Worm (Caenorhabditis elegans) whole organism, midembryonic: ENCODE measurements around the gene C10A4.1.

Experiments
- T22C8.4 ChIP-seq: fragments of 200-800 bp; sonication (Bioruptor generic); IDR thresholded peaks from 2 replicates; pipeline ENCODE4 v1.3.6; 2022; ENCODE audit warnings: missing genetic modification characterization, missing compliant biosample characterization
- cog-1 ChIP-seq: sonication (generic microtip); optimal IDR thresholded peaks from 2 replicates; lab custom pipeline; 2016; ENCODE audit warnings: missing genetic modification characterization, missing compliant biosample characterization
- flt-1 ChIP-seq: fragments of 200-800 bp; sonication (Bioruptor generic); IDR thresholded peaks from 2 replicates; pipeline ENCODE4 v1.3.6; 2022; ENCODE audit warnings: missing genetic modification characterization, missing compliant biosample characterization
- klf-2 ChIP-seq: fragments of 200-800 bp; sonication (Bioruptor generic); conservative IDR thresholded peaks from 2 replicates; pipeline ENCODE4 v1.3.6; 2022; ENCODE audit warnings: missing genetic modification reagents, missing genetic modification characterization, missing compliant biosample characterization
- med-1 ChIP-seq: sonication (generic microtip); optimal IDR thresholded peaks from 2 replicates; lab custom pipeline; 2017; ENCODE audit warnings: missing genetic modification characterization, mild to moderate bottlenecking, missing compliant biosample characterization, antibody characterized with exemption, missing genetic modification reagents; ENCODE audit not compliant: insufficient read depth
- ref-1 ChIP-seq: fragments of 200-800 bp; sonication (Bioruptor generic); conservative IDR thresholded peaks from 2 replicates; pipeline ENCODE4 v1.3.6; 2022; ENCODE audit warnings: missing genetic modification reagents, missing genetic modification characterization, missing compliant biosample characterization
- tab-1 ChIP-seq: fragments of 200-800 bp; sonication (Bioruptor generic); IDR thresholded peaks from 2 replicates; pipeline ENCODE4 v1.3.6; 2022; ENCODE audit warnings: missing genetic modification characterization, missing compliant biosample characterization
- ztf-23 ChIP-seq: fragments of 200-800 bp; sonication (Bioruptor generic); IDR thresholded peaks from 2 replicates; pipeline ENCODE4 v1.3.6; 2022; ENCODE audit warnings: missing genetic modification reagents, missing genetic modification characterization, missing compliant biosample characterization
- ztf-29 ChIP-seq: fragments of 200-800 bp; sonication (Bioruptor generic); IDR thresholded peaks from 2 replicates; pipeline ENCODE4 v1.3.6; 2022; ENCODE audit warnings: missing genetic modification reagents, missing genetic modification characterization, missing compliant biosample characterization

C10A4.1 gene

ce11 chrX:7416082-7416481 is at the start of gene C10A4.1:
C10A4.1 (plus strand) TSS chrX:7416382.
- TF ChIP-seq med-1 (GFP tag; lab: Kevin White, UChicago) (no peak), klf-2 (GFP tag; lab: Robert Waterston, UW) (no peak), cog-1 (tag; lab: Kevin White, UChicago) (no peak), flt-1 (GFP tag; lab: Robert Waterston, UW) (no peak), T22C8.4 (GFP tag; lab: Robert Waterston, UW) (no peak), tab-1 (GFP tag; lab: Robert Waterston, UW) (no peak), ztf-29 (GFP tag; lab: Robert Waterston, UW) (no peak), ref-1 (GFP tag; lab: Robert Waterston, UW) (no peak), ztf-23 (GFP tag; lab: Robert Waterston, UW) (no peak)

- TF ChIP-seq T22C8.4 (GFP tag; lab: Robert Waterston, UW) (no peak), ref-1 (GFP tag; lab: Robert Waterston, UW) (no peak), cog-1 (tag; lab: Kevin White, UChicago) (no peak), klf-2 (GFP tag; lab: Robert Waterston, UW) (no peak), ztf-23 (GFP tag; lab: Robert Waterston, UW) (no peak), ztf-29 (GFP tag; lab: Robert Waterston, UW) (no peak), flt-1 (GFP tag; lab: Robert Waterston, UW) (no peak), tab-1 (GFP tag; lab: Robert Waterston, UW) (no peak), med-1 (GFP tag; lab: Kevin White, UChicago) (no peak)
These were observed 46.4 kb upstream of the C10A4.1 start for ce11 chrX:7369770-7370169.

- TF ChIP-seq ztf-23 (GFP tag; lab: Robert Waterston, UW) (no peak), flt-1 (GFP tag; lab: Robert Waterston, UW) (no peak), ztf-29 (GFP tag; lab: Robert Waterston, UW) (no peak)
These were observed 44.2 kb upstream of the C10A4.1 start for ce11 chrX:7371945-7372344.

- TF ChIP-seq klf-2 (GFP tag; lab: Robert Waterston, UW) (no peak), cog-1 (tag; lab: Kevin White, UChicago) (no peak), ztf-23 (GFP tag; lab: Robert Waterston, UW) (no peak), flt-1 (GFP tag; lab: Robert Waterston, UW) (no peak), tab-1 (GFP tag; lab: Robert Waterston, UW) (no peak), ztf-29 (GFP tag; lab: Robert Waterston, UW) (no peak), ref-1 (GFP tag; lab: Robert Waterston, UW) (no peak), med-1 (GFP tag; lab: Kevin White, UChicago) (no peak), T22C8.4 (GFP tag; lab: Robert Waterston, UW) (no peak)
These were observed 39.2 kb upstream of the C10A4.1 start, which contains the start of gene npr-8 for ce11 chrX:7376941-7377340. npr-8 (plus strand) TSS chrX:7377302.

ce11 chrX:7378608-7379007 is 37.6 kb upstream of the C10A4.1 start:
- no peak for TF ChIP-seq flt-1 (GFP tag; lab: Robert Waterston, UW)
- no peak for TF ChIP-seq ref-1 (GFP tag; lab: Robert Waterston, UW)
- TF ChIP-seq med-1 (GFP tag; lab: Kevin White, UChicago) = no peak
- TF ChIP-seq cog-1 (tag; lab: Kevin White, UChicago) = no peak
- no peak for TF ChIP-seq klf-2 (GFP tag; lab: Robert Waterston, UW)
- TF ChIP-seq ztf-23 (GFP tag; lab: Robert Waterston, UW) = no peak

- no peak for TF ChIP-seq med-1 (GFP tag; lab: Kevin White, UChicago)
- no peak for TF ChIP-seq cog-1 (tag; lab: Kevin White, UChicago)
- TF ChIP-seq ztf-23 (GFP tag; lab: Robert Waterston, UW) = no peak
- no peak for TF ChIP-seq flt-1 (GFP tag; lab: Robert Waterston, UW)
- TF ChIP-seq klf-2 (GFP tag; lab: Robert Waterston, UW) = no peak
- no peak for TF ChIP-seq T22C8.4 (GFP tag; lab: Robert Waterston, UW)
- no peak for TF ChIP-seq tab-1 (GFP tag; lab: Robert Waterston, UW)
These were observed 25.9 kb upstream of the C10A4.1 start, which contains the start of gene C10A4.6 for ce11 chrX:7390270-7390669. C10A4.6 (plus strand) TSS chrX:7390570.

ce11 chrX:7393167-7393566 is 23.0 kb upstream of the C10A4.1 start, which contains the start of gene gad-2:
gad-2 (plus strand) TSS chrX:7393467.
- TF ChIP-seq klf-2 (GFP tag; lab: Robert Waterston, UW) (no peak), ztf-23 (GFP tag; lab: Robert Waterston, UW) (no peak), cog-1 (tag; lab: Kevin White, UChicago) (no peak), T22C8.4 (GFP tag; lab: Robert Waterston, UW) (no peak), med-1 (GFP tag; lab: Kevin White, UChicago) (no peak), flt-1 (GFP tag; lab: Robert Waterston, UW) (no peak), tab-1 (GFP tag; lab: Robert Waterston, UW) (no peak), ref-1 (GFP tag; lab: Robert Waterston, UW) (no peak), ztf-29 (GFP tag; lab: Robert Waterston, UW) (no peak)

ce11 chrX:7397935-7398334 is 18.2 kb upstream of the C10A4.1 start, which contains the start of gene C10A4.13:
C10A4.13 (minus strand) TSS chrX:7398035.
- TF ChIP-seq tab-1 (GFP tag; lab: Robert Waterston, UW) = no peak
- TF ChIP-seq klf-2 (GFP tag; lab: Robert Waterston, UW) = no peak
- TF ChIP-seq cog-1 (tag; lab: Kevin White, UChicago) = no peak
- no peak for TF ChIP-seq ref-1 (GFP tag; lab: Robert Waterston, UW)

ce11 chrX:7398584-7398983 is 17.6 kb upstream of the C10A4.1 start, which contains the start of gene C10A4.10:
C10A4.10 (plus strand) TSS chrX:7398884.
- no peak for TF ChIP-seq tab-1 (GFP tag; lab: Robert Waterston, UW)
- no peak for TF ChIP-seq T22C8.4 (GFP tag; lab: Robert Waterston, UW)
- TF ChIP-seq flt-1 (GFP tag; lab: Robert Waterston, UW) = no peak
- TF ChIP-seq ztf-23 (GFP tag; lab: Robert Waterston, UW) = no peak
- TF ChIP-seq klf-2 (GFP tag; lab: Robert Waterston, UW) = no peak
